Fruit fly (Drosophila melanogaster): ENCODE data around the gene CG13023.

CG13023 gene

dm6 chr3L:16890650-16891336 lies 36.4 kb downstream of the CG13023 start (continued):
- TF ChIP-seq CG17359 (tag; optimal IDR thresholded peaks at IDR 0.05) = peak; percentile 93
- TF ChIP-seq Hsf (GFP tag; optimal IDR thresholded peaks at IDR 0.05) = peak; percentile 90
- peak; percentile 90 for TF ChIP-seq CG11695 (GFP tag; IDR thresholded peaks at IDR 0.05)
- TF ChIP-seq tx (GFP tag; optimal IDR thresholded peaks at IDR 0.05) = peak; percentile 81
- TF ChIP-seq CG9932 (GFP tag; IDR thresholded peaks at IDR 0.05) = peak; percentile 62
- TF ChIP-seq CG5180 (GFP tag; optimal IDR thresholded peaks at IDR 0.05) = peak; percentile 81
- peak; percentile 78 for TF ChIP-seq CG18476 (GFP tag; optimal IDR thresholded peaks at IDR 0.05)
- peak; percentile 76 for TF ChIP-seq CG15011 (GFP tag; optimal IDR thresholded peaks at IDR 0.05)
- TF ChIP-seq sisA (GFP tag; IDR thresholded peaks at IDR 0.05) = peak; percentile 95
- peak; percentile 82 for TF ChIP-seq CG11456 (GFP tag; IDR thresholded peaks at IDR 0.05)
- TF ChIP-seq Chrac-16 (GFP tag; optimal IDR thresholded peaks at IDR 0.05) = peak; percentile 82
- no peak for TF ChIP-seq CG7745 (tag; optimal IDR thresholded peaks at IDR 0.05)
- peak; percentile 83 for TF ChIP-seq btn (GFP tag; optimal IDR thresholded peaks at IDR 0.05)
- peak; percentile 66 for TF ChIP-seq CG10147 (GFP tag; optimal IDR thresholded peaks at IDR 0.05)
- peak; percentile 82 for TF ChIP-seq Oaz (GFP tag; IDR thresholded peaks at IDR 0.05)
- TF ChIP-seq CG9437 (GFP tag; optimal IDR thresholded peaks at IDR 0.05) = peak; percentile 75
- TF ChIP-seq CG9876 (GFP tag; optimal IDR thresholded peaks at IDR 0.05) = peak; percentile 60
- TF ChIP-seq CG33557 (GFP tag; optimal IDR thresholded peaks at IDR 0.05) = peak; percentile 57
- TF ChIP-seq ro (GFP tag; IDR thresholded peaks at IDR 0.05) = peak; percentile 78
- peak; percentile 28 for TF ChIP-seq CG14965 (GFP tag; optimal IDR thresholded peaks at IDR 0.05; ENCODE audit: borderline replicate concordance)
- TF ChIP-seq Adf1 (GFP tag; IDR thresholded peaks at IDR 0.05) = peak; percentile 98
- no peak for TF ChIP-seq Dip3 (GFP tag; optimal IDR thresholded peaks at IDR 0.05)
- peak; percentile 91 for TF ChIP-seq CG2875 (GFP tag; optimal IDR thresholded peaks at IDR 0.05)
- peak; percentile 95 for TF ChIP-seq gem (tag; optimal IDR thresholded peaks at IDR 0.05)
- peak; percentile 86 for TF ChIP-seq CG7357 (GFP tag; IDR thresholded peaks at IDR 0.05)
- TF ChIP-seq nerfin-1 (tag; optimal IDR thresholded peaks at IDR 0.05) = peak; percentile 88
- TF ChIP-seq sim (GFP tag; IDR thresholded peaks at IDR 0.05) = peak; percentile 86
- no peak for TF ChIP-seq aop (GFP tag; IDR thresholded peaks at IDR 0.05)
- peak; percentile 69 for TF ChIP-seq fd3F (GFP tag; optimal IDR thresholded peaks at IDR 0.05)
- TF ChIP-seq Mes4 (GFP tag; optimal IDR thresholded peaks at IDR 0.05) = peak; percentile 89
- peak; percentile 89 for TF ChIP-seq eyg (GFP tag; optimal IDR thresholded peaks at IDR 0.05)
- peak; percentile 88 for TF ChIP-seq fd64A (GFP tag; optimal IDR thresholded peaks at IDR 0.05)
- TF ChIP-seq CG15269 (tag; optimal IDR thresholded peaks at IDR 0.05) = peak; percentile 90
- TF ChIP-seq CG15696 (tag; optimal IDR thresholded peaks at IDR 0.05) = peak; percentile 52
- TF ChIP-seq tap (tag; optimal IDR thresholded peaks at IDR 0.05) = peak; percentile 89
- peak; percentile 98 for TF ChIP-seq ci (GFP tag; IDR thresholded peaks at IDR 0.05)
- TF ChIP-seq CoRest (tag; optimal IDR thresholded peaks at IDR 0.05) = peak; percentile 87
- peak; percentile 57 for TF ChIP-seq HLH54F (GFP tag; optimal IDR thresholded peaks at IDR 0.05)
- peak; percentile 82 for TF ChIP-seq CG17802 (tag; optimal IDR thresholded peaks at IDR 0.05)
- peak; percentile 13 for TF ChIP-seq Hmx (GFP tag; optimal IDR thresholded peaks at IDR 0.05)
- TF ChIP-seq cas (GFP tag; IDR thresholded peaks at IDR 0.05) = no peak
- no peak for TF ChIP-seq B-H2 (GFP tag; optimal IDR thresholded peaks at IDR 0.05)
- peak; percentile 83 for TF ChIP-seq CG3847 (GFP tag; IDR thresholded peaks at IDR 0.05)
- TF ChIP-seq vnd (GFP tag; IDR thresholded peaks at IDR 0.05; ENCODE audit: partially characterized antibody) = 0 out of 3 replicates have a peak, but pooled peaks have one; percentile 25
- TF ChIP-seq CG2889 (GFP tag; IDR thresholded peaks at IDR 0.05) = peak; percentile 83
- TF ChIP-seq CG6813 (GFP tag; optimal IDR thresholded peaks at IDR 0.05) = peak; percentile 77
- TF ChIP-seq CG6175 (GFP tag; IDR thresholded peaks at IDR 0.05) = peak; percentile 63; the same call in 2 of the 3 replicates
- TF ChIP-seq h (optimal IDR thresholded peaks at IDR 0.05) = no peak
- peak; percentile 72 to 91 for TF ChIP-seq Hr51 (GFP tag; optimal IDR thresholded peaks at IDR 0.05)
- peak; percentile 81; the same call in 2 of the 3 replicates for TF ChIP-seq sr (GFP tag; IDR thresholded peaks at IDR 0.05)
